Worm (Caenorhabditis elegans) whole organism, L2 larva: Measurements from ENCODE around the gene oac-29.

Experiments used
- ceh-16 ChIP-seq: fragments of 150-350 bp; optimal IDR thresholded peaks from 2 replicates; lab custom pipeline; 2014; ENCODE audit warnings: missing biosample characterization, missing genetic modification characterization
- egl-27 ChIP-seq: sonication (generic microtip); optimal IDR thresholded peaks from 3 replicates; lab custom pipeline; 2017; ENCODE audit warnings: missing biosample characterization, missing genetic modification reagents, missing genetic modification characterization
- fos-1 ChIP-seq: fragments of 150-350 bp; optimal IDR thresholded peaks from 2 replicates; lab custom pipeline; 2014; ENCODE audit warnings: missing biosample characterization, missing genetic modification characterization
- lin-13 ChIP-seq: fragments of 150-350 bp; optimal IDR thresholded peaks from 2 replicates; lab custom pipeline; 2014; ENCODE audit warnings: missing biosample characterization, missing genetic modification reagents, missing genetic modification characterization
- lsy-2 ChIP-seq, 2 experiments: fragments of 150-350 bp in 1 of 2; sonication (generic microtip) in 1 of 2; optimal IDR thresholded peaks; 2 replicates each; lab custom pipeline; 2014 to 2017; ENCODE audit warnings: missing biosample characterization in 2 of 2, missing genetic modification characterization in 2 of 2
- mab-5 ChIP-seq: fragments of 150-350 bp; optimal IDR thresholded peaks from 2 replicates; lab custom pipeline; 2014; ENCODE audit warnings: missing biosample characterization, missing genetic modification characterization
- mdl-1 ChIP-seq, 2 experiments: fragments of 150-350 bp in 1 of 2; sonication (generic microtip) in 1 of 2; optimal IDR thresholded peaks; 2 replicates each; lab custom pipeline; 2017; ENCODE audit warnings: missing biosample characterization in 2 of 2, missing genetic modification characterization in 2 of 2
- nhr-10 ChIP-seq: sonication (generic microtip); optimal IDR thresholded peaks from 2 replicates; lab custom pipeline; 2017; ENCODE audit warnings: missing biosample characterization, missing genetic modification characterization
- nhr-237 ChIP-seq: fragments of 150-350 bp; optimal IDR thresholded peaks from 2 replicates; lab custom pipeline; 2014; ENCODE audit warnings: missing biosample characterization, missing genetic modification characterization
- nhr-77 ChIP-seq: fragments of 150-350 bp; optimal IDR thresholded peaks from 2 replicates; lab custom pipeline; 2014; ENCODE audit warnings: missing biosample characterization, missing genetic modification characterization
- unc-55 ChIP-seq: fragments of 150-350 bp; sonication (generic microtip); optimal IDR thresholded peaks from 3 replicates; lab custom pipeline; 2014; ENCODE audit warnings: missing biosample characterization, missing genetic modification reagents, missing genetic modification characterization
- ztf-11 ChIP-seq: sonication (generic microtip); optimal IDR thresholded peaks from 2 replicates; lab custom pipeline; 2017; ENCODE audit warnings: missing biosample characterization, missing genetic modification characterization

DNA sequence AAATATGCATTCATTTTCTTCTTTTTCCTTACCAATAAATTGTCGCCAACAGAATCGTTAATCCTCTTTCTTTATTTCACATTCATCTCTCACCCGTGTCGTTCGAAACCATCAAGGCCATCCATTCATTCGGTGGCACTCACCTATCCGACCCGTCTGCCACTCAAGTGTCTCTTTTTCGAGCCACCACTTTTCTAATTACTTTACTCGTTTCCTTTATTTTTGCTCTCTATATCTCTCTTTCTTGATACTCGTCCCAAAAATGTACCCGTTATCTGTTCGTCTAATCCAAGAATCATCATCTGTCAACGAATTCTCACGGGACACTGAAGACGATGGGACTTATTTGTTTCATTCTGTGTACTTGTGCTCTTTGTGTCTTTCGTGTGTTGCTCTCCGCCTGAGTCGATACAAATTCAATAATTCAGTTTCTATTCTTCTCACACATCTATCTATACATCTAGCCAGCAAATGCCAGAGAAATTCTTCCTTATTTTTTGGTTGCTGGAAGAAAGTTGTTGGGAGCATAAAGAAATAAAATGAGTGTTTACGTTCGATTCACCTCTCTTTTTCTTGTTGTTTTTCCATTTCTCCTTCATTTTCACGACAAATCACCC lies 42.7 kb downstream of the oac-29 start:
- TF ChIP-seq nhr-237 (no peak), fos-1 (tag; lab: Kevin White, UChicago) (no peak), ceh-16 (tag; lab: Kevin White, UChicago) (no peak), lsy-2 (tag; optimal IDR thresholded peaks at IDR 0.05; lab: Kevin White, UChicago) (no peak), mdl-1 (tag; optimal IDR thresholded peaks at IDR 0.05; lab: Kevin White, UChicago) (no peak), unc-55 (GFP tag; lab: Kevin White, UChicago) (no peak), nhr-10 (tag; lab: Kevin White, UChicago) (no peak), ztf-11 (tag; lab: Kevin White, UChicago) (no peak), nhr-77 (tag; lab: Kevin White, UChicago) (no peak), mab-5 (no peak), lin-13 (GFP tag; lab: Kevin White, UChicago) (no peak), egl-27 (tag; lab: Kevin White, UChicago) (no peak)
